Fruit fly (Drosophila melanogaster) whole organism, embryonic: ENCODE results near the gene foxo.

Experiments
- Abd-B ChIP-seq: fragments of 200-800 bp; sonication (Bioruptor generic); optimal IDR thresholded peaks from 2 replicates; lab custom pipeline; 2018; ENCODE audit warnings: missing biosample characterization, mild to moderate bottlenecking, missing genetic modification characterization, moderate library complexity
- Atf6 ChIP-seq: fragments of 200-800 bp; sonication (Bioruptor generic); IDR thresholded peaks from 2 replicates; pipeline ENCODE4 v1.3.6; 2022; ENCODE audit warnings: missing biosample characterization, missing genetic modification characterization
- B-H2 ChIP-seq: fragments of 200-800 bp; sonication (Bioruptor generic); optimal IDR thresholded peaks from 2 replicates; lab custom pipeline; 2018; ENCODE audit warnings: missing biosample characterization, mild to moderate bottlenecking, missing genetic modification characterization
- Bdp1 ChIP-seq: fragments of 200-800 bp; sonication (Bioruptor generic); optimal IDR thresholded peaks from 3 replicates; lab custom pipeline; 2016; ENCODE audit warnings: missing biosample characterization, missing genetic modification characterization
- CG10147 ChIP-seq: fragments of 200-800 bp; sonication (Bioruptor generic); optimal IDR thresholded peaks from 2 replicates; lab custom pipeline; 2019; ENCODE audit warnings: missing biosample characterization, mild to moderate bottlenecking, missing genetic modification characterization, moderate library complexity
- CG1024 ChIP-seq: fragments of 200-800 bp; sonication (Bioruptor generic); IDR thresholded peaks from 2 replicates; pipeline ENCODE4 v1.3.6; 2022; ENCODE audit warnings: missing biosample characterization, missing genetic modification characterization
- CG10321 ChIP-seq: fragments of 200-800 bp; sonication (Bioruptor generic); IDR thresholded peaks from 2 replicates; pipeline ENCODE4 v1.3.6; 2022; ENCODE audit warnings: missing biosample characterization, missing genetic modification characterization
- CG11456 ChIP-seq: fragments of 200-800 bp; sonication (Bioruptor generic); IDR thresholded peaks from 3 replicates; pipeline ENCODE4 v1.3.6; 2022; ENCODE audit warnings: missing biosample characterization, missing genetic modification characterization
- CG12299 ChIP-seq: fragments of 200-800 bp; sonication (Bioruptor generic); optimal IDR thresholded peaks from 2 replicates; lab custom pipeline; 2018; ENCODE audit warnings: missing biosample characterization, mild to moderate bottlenecking, missing genetic modification characterization
- CG14710 ChIP-seq: fragments of 200-800 bp; sonication (Bioruptor generic); optimal IDR thresholded peaks from 3 replicates; lab custom pipeline; 2019; ENCODE audit warnings: missing biosample characterization, mild to moderate bottlenecking, missing genetic modification characterization, moderate library complexity
- CG15073 ChIP-seq: fragments of 200-800 bp; sonication (Bioruptor generic); optimal IDR thresholded peaks from 2 replicates; lab custom pipeline; 2016; ENCODE audit warnings: missing biosample characterization, missing genetic modification characterization
- CG15479 ChIP-seq: fragments of 200-800 bp; sonication (Bioruptor generic); optimal IDR thresholded peaks from 3 replicates; lab custom pipeline; 2019; ENCODE audit warnings: missing biosample characterization, mild to moderate bottlenecking, missing genetic modification characterization, moderate library complexity
- CG15514 ChIP-seq: fragments of 200-800 bp; sonication (Bioruptor generic); optimal IDR thresholded peaks from 3 replicates; lab custom pipeline; 2017; ENCODE audit warnings: missing biosample characterization, missing genetic modification characterization, mild to moderate bottlenecking, moderate library complexity, missing genetic modification reagents
- CG16779 ChIP-seq: fragments of 200-800 bp; sonication (Bioruptor generic); IDR thresholded peaks from 2 replicates; pipeline ENCODE4 v1.3.6; 2022; ENCODE audit warnings: missing biosample characterization, missing genetic modification characterization
- CG17612 ChIP-seq: fragments of 200-800 bp; sonication (Bioruptor generic); IDR thresholded peaks from 2 replicates; pipeline ENCODE4 v1.3.6; 2022; ENCODE audit warnings: missing biosample characterization, missing genetic modification characterization
- CG1792 ChIP-seq: fragments of 200-800 bp; sonication (Bioruptor generic); optimal IDR thresholded peaks from 2 replicates; lab custom pipeline; 2016; ENCODE audit warnings: missing biosample characterization, missing genetic modification characterization
- CG18262 ChIP-seq: fragments of 200-800 bp; optimal IDR thresholded peaks from 3 replicates; lab custom pipeline; 2019; ENCODE audit warnings: missing biosample characterization, mild to moderate bottlenecking, missing genetic modification characterization, moderate library complexity
- CG30431 ChIP-seq: fragments of 200-800 bp; sonication (Bioruptor generic); optimal IDR thresholded peaks from 2 replicates; lab custom pipeline; 2017; ENCODE audit warnings: missing biosample characterization, missing genetic modification characterization
- CG4404 ChIP-seq: fragments of 200-800 bp; sonication (Bioruptor generic); IDR thresholded peaks from 2 replicates; pipeline ENCODE4 v1.3.6; 2022; ENCODE audit warnings: missing biosample characterization, missing genetic modification characterization
- CG4707 ChIP-seq: fragments of 200-800 bp; sonication (Bioruptor generic); optimal IDR thresholded peaks from 2 replicates; lab custom pipeline; 2018; ENCODE audit warnings: missing biosample characterization, mild to moderate bottlenecking, missing genetic modification characterization, moderate library complexity
- CG5245 ChIP-seq: fragments of 200-800 bp; sonication (Bioruptor generic); optimal IDR thresholded peaks from 3 replicates; lab custom pipeline; 2016; ENCODE audit warnings: missing biosample characterization, missing genetic modification characterization
- CG7556 ChIP-seq: fragments of 200-800 bp; sonication (Bioruptor generic); optimal IDR thresholded peaks from 2 replicates; lab custom pipeline; 2017; ENCODE audit warnings: missing biosample characterization, mild to moderate bottlenecking, missing genetic modification characterization
- CG8290 ChIP-seq, 3 experiments: fragments of 200-800 bp; sonication (Bioruptor generic); optimal IDR thresholded peaks; 2 replicates each; lab custom pipeline; 2016 to 2019; ENCODE audit warnings: missing biosample characterization in 3 of 3, missing genetic modification characterization in 3 of 3, mild to moderate bottlenecking in 2 of 3, moderate library complexity in 1 of 3
- CG9215 ChIP-seq: fragments of 200-800 bp; sonication (Bioruptor generic); IDR thresholded peaks from 2 replicates; pipeline ENCODE4 v1.3.6; 2022; ENCODE audit warnings: missing biosample characterization, missing genetic modification characterization
- CG9876 ChIP-seq: fragments of 200-800 bp; sonication (Bioruptor generic); optimal IDR thresholded peaks from 2 replicates; lab custom pipeline; 2016; ENCODE audit warnings: missing biosample characterization, missing genetic modification characterization
- E2f2 ChIP-seq: fragments of 200-800 bp; sonication (Bioruptor generic); IDR thresholded peaks from 2 replicates; pipeline ENCODE4 v1.3.6; 2022; ENCODE audit warnings: missing biosample characterization, missing genetic modification characterization
- Hr3 ChIP-seq: fragments of 200-800 bp; sonication (Bioruptor generic); optimal IDR thresholded peaks from 3 replicates; lab custom pipeline; 2016; ENCODE audit warnings: missing biosample characterization, missing genetic modification characterization
- MESR4 ChIP-seq: fragments of 200-800 bp; sonication (Bioruptor generic); optimal IDR thresholded peaks from 2 replicates; lab custom pipeline; 2018; ENCODE audit warnings: missing biosample characterization, mild to moderate bottlenecking, missing genetic modification characterization, moderate library complexity
- Mrtf ChIP-seq: fragments of 200-800 bp; sonication (Bioruptor generic); IDR thresholded peaks from 3 replicates; pipeline ENCODE4 v1.3.6; 2022; ENCODE audit warnings: missing biosample characterization, missing genetic modification characterization
- Opbp ChIP-seq: fragments of 200-800 bp; sonication (Bioruptor generic); IDR thresholded peaks from 3 replicates; pipeline ENCODE4 v1.3.6; 2022; ENCODE audit warnings: missing biosample characterization, missing genetic modification characterization; ENCODE audit not compliant: partially characterized antibody
- Rfx ChIP-seq: fragments of 200-800 bp; sonication (Bioruptor generic); IDR thresholded peaks from 2 replicates; pipeline ENCODE4 v1.3.6; 2022; ENCODE audit warnings: missing biosample characterization, missing genetic modification characterization
- Sox102F ChIP-seq: fragments of 200-800 bp; sonication (Bioruptor generic); optimal IDR thresholded peaks from 2 replicates; lab custom pipeline; 2018; ENCODE audit warnings: missing biosample characterization, mild to moderate bottlenecking, missing genetic modification characterization, moderate library complexity
- Ssrp ChIP-seq: fragments of 200-800 bp; sonication (Bioruptor generic); optimal IDR thresholded peaks from 2 replicates; lab custom pipeline; 2018; ENCODE audit warnings: missing biosample characterization, mild to moderate bottlenecking, missing genetic modification characterization, moderate library complexity
- ab ChIP-seq: fragments of 200-800 bp; sonication (Bioruptor generic); optimal IDR thresholded peaks from 2 replicates; lab custom pipeline; 2016; ENCODE audit warnings: missing biosample characterization, missing genetic modification characterization
- aop ChIP-seq: fragments of 200-800 bp; sonication (Bioruptor generic); IDR thresholded peaks from 2 replicates; pipeline ENCODE4 v1.3.6; 2022; ENCODE audit warnings: missing biosample characterization, missing genetic modification characterization
- cas ChIP-seq: fragments of 200-800 bp; sonication (Bioruptor generic); IDR thresholded peaks from 2 replicates; pipeline ENCODE4 v1.3.6; 2022; ENCODE audit warnings: missing biosample characterization, missing genetic modification characterization
- crol ChIP-seq: fragments of 200-800 bp; sonication (Bioruptor generic); IDR thresholded peaks from 2 replicates; pipeline ENCODE4 v1.3.6; 2022; ENCODE audit warnings: missing biosample characterization, missing genetic modification characterization
- crp ChIP-seq, 2 experiments: fragments of 200-800 bp; sonication (Bioruptor generic); optimal IDR thresholded peaks; 2 replicates in 1 of 2; 3 replicates in 1 of 2; lab custom pipeline; 2017; ENCODE audit warnings: missing biosample characterization in 2 of 2, missing genetic modification characterization in 2 of 2, mild to moderate bottlenecking in 1 of 2, moderate library complexity in 1 of 2
- fu2 ChIP-seq: fragments of 200-800 bp; sonication (Bioruptor generic); optimal IDR thresholded peaks from 2 replicates; lab custom pipeline; 2016; ENCODE audit warnings: missing biosample characterization, missing genetic modification characterization
- ind ChIP-seq: fragments of 200-800 bp; sonication (Bioruptor generic); optimal IDR thresholded peaks from 3 replicates; lab custom pipeline; 2016; ENCODE audit warnings: missing biosample characterization, missing genetic modification characterization
- insv ChIP-seq, 2 experiments: fragments of 200-800 bp; sonication (Bioruptor generic); optimal IDR thresholded peaks; 3 replicates each; lab custom pipeline; 2016 to 2018; ENCODE audit warnings: missing biosample characterization in 2 of 2, missing genetic modification characterization in 2 of 2
- inv ChIP-seq: fragments of 200-800 bp; sonication (Bioruptor generic); IDR thresholded peaks from 2 replicates; pipeline ENCODE4 v1.3.6; 2022; ENCODE audit warnings: missing biosample characterization, missing genetic modification characterization; ENCODE audit not compliant: partially characterized antibody
- nmo ChIP-seq: fragments of 200-800 bp; sonication (Bioruptor generic); optimal IDR thresholded peaks from 2 replicates; lab custom pipeline; 2018; ENCODE audit warnings: missing biosample characterization, mild to moderate bottlenecking, missing genetic modification characterization, moderate library complexity
- org-1 ChIP-seq: fragments of 200-800 bp; sonication (Bioruptor generic); optimal IDR thresholded peaks from 2 replicates; lab custom pipeline; 2017; ENCODE audit warnings: missing biosample characterization, missing genetic modification characterization
- sc ChIP-seq, 3 experiments: fragments of >200 bp in 2 of 3; fragments of 200-800 bp in 1 of 3; sonication (Bioruptor generic) in 1 of 3; optimal IDR thresholded peaks; 2 replicates in 2 of 3; 3 replicates in 1 of 3; lab custom pipeline; 2017; ENCODE audit warnings: mild to moderate bottlenecking in 1 of 3, missing biosample characterization in 1 of 3, missing genetic modification characterization in 1 of 3, missing genetic modification reagents in 1 of 3
- ssp ChIP-seq: fragments of 200-800 bp; sonication (Bioruptor generic); IDR thresholded peaks from 2 replicates; pipeline ENCODE4 v1.3.6; 2022; ENCODE audit warnings: missing biosample characterization, missing genetic modification characterization
- tll ChIP-seq, 2 experiments: fragments of 200-800 bp in 1 of 2; fragments of >200 bp in 1 of 2; sonication (Bioruptor generic) in 1 of 2; optimal IDR thresholded peaks; 2 replicates each; lab custom pipeline; 2017 to 2019; ENCODE audit warnings: missing biosample characterization in 2 of 2, missing genetic modification characterization in 2 of 2, mild to moderate bottlenecking in 1 of 2, moderate library complexity in 1 of 2
- wor ChIP-seq: fragments of 200-800 bp; sonication (Bioruptor generic); IDR thresholded peaks from 2 replicates; pipeline ENCODE4 v1.3.6; 2022; ENCODE audit warnings: missing biosample characterization, missing genetic modification characterization

The foxo gene

dm6 chr3R:14056320-14057053 is at the start of gene foxo (continued):
- TF ChIP-seq Mrtf (peak; percentile 47; the same call in 1 of the 3 replicates), CG4707 (peak; percentile 7), CG10147 (GFP tag; lab: Kevin White, UChicago) (peak; percentile 92), Abd-B (GFP tag; lab: Kevin White, UChicago) (peak; percentile 69), CG5245 (GFP tag; lab: Kevin White, UChicago) (no peak), fu2 (peak; percentile 44), CG15479 (GFP tag; lab: Kevin White, UChicago) (no peak), org-1 (GFP tag; lab: Kevin White, UChicago) (peak; percentile 82), nmo (GFP tag; lab: Kevin White, UChicago) (peak; percentile 93), CG8290 (GFP tag; optimal IDR thresholded peaks at IDR 0.05; lab: Kevin White, UChicago) (no peak), CG8290 (tag; optimal IDR thresholded peaks at IDR 0.05; lab: Kevin White, UChicago) (peak in 1 of 2 experiments; percentile 63), CG10321 (no peak), CG9876 (no peak), Atf6 (GFP tag; lab: Robert Waterston, UW) (peak; percentile 73), B-H2 (GFP tag; lab: Kevin White, UChicago) (peak; percentile 35), cas (no peak), CG4404 (GFP tag; lab: Robert Waterston, UW) (peak; percentile 27; the same call in 1 of the 2 replicates), CG1024 (GFP tag; lab: Robert Waterston, UW) (no peak), CG15514 (GFP tag; lab: Kevin White, UChicago) (peak; percentile 41), aop (no peak), CG14710 (peak; percentile 74), crol (GFP tag; lab: Robert Waterston, UW) (peak; percentile 24; the same call in 1 of the 2 replicates), CG16779 (no peak), Opbp (GFP tag; lab: Robert Waterston, UW) (no peak), inv (GFP tag; lab: Robert Waterston, UW) (no peak), wor (GFP tag; lab: Robert Waterston, UW) (0 out of 2 replicates have a peak, but pooled peaks have one; percentile 14), CG1792 (no peak), MESR4 (no peak), Bdp1 (no peak), Sox102F (GFP tag; lab: Kevin White, UChicago) (peak; percentile 82), Ssrp (tag; lab: Kevin White, UChicago) (peak; percentile 82), insv (GFP tag; optimal IDR thresholded peaks at IDR 0.05; lab: Kevin White, UChicago) (no peak), CG30431 (GFP tag; lab: Kevin White, UChicago) (peak; percentile 31), ssp (GFP tag; lab: Robert Waterston, UW) (peak; percentile 36; the same call in 1 of the 2 replicates), CG11456 (GFP tag; lab: Robert Waterston, UW) (peak; percentile 52; the same call in 2 of the 3 replicates), CG7556 (GFP tag; lab: Kevin White, UChicago) (peak; percentile 96), E2f2 (GFP tag; lab: Robert Waterston, UW) (peak; percentile 26; the same call in 1 of the 2 replicates), CG17612 (no peak), Rfx (GFP tag; lab: Robert Waterston, UW) (peak; percentile 57), ab (GFP tag; lab: Kevin White, UChicago) (no peak), sc (optimal IDR thresholded peaks at IDR 0.05; lab: Kevin White, UChicago) (no peak), sc (GFP tag; optimal IDR thresholded peaks at IDR 0.05; lab: Kevin White, UChicago) (peak; percentile 59), crp (GFP tag; optimal IDR thresholded peaks at IDR 0.05; lab: Kevin White, UChicago) (peak in 1 of 2 experiments; percentile 10), Hr3 (GFP tag; lab: Kevin White, UChicago) (peak; percentile 78), CG15073 (GFP tag; lab: Kevin White, UChicago) (no peak), CG9215 (GFP tag; lab: Robert Waterston, UW) (no peak), CG18262 (peak; percentile 93), ind (peak; percentile 70), CG12299 (tag; lab: Kevin White, UChicago) (peak; percentile 77), tll (GFP tag; optimal IDR thresholded peaks at IDR 0.05; lab: Kevin White, UChicago) (no peak)
